Fruit fly (Drosophila melanogaster): ENCODE data around the gene Fatp1.

DNA sequence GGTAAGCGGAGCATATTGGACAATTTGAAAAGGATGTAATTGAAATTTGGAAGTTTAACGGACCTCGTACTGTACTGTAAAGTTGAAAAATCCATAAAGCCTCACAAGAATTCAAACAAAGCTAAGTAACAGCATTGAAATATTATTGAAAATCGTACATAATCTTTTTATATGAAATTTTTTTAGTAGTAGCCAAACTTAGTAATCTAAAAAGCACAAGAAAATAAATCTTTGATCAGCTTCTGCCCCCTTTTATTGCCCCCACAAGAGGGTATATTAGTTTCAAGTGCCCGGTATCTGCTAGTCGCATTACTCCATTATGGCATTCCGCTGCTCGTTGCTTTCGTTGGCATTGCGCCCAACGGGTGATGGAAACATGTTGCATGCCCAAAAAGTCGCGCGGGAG, 50.1 kb downstream of the Fatp1 start:
- TF ChIP-seq ttk (optimal IDR thresholded peaks at IDR 0.05) (no peak), h (optimal IDR thresholded peaks at IDR 0.05) (no peak), insv (optimal IDR thresholded peaks at IDR 0.05) (no peak), psq (optimal IDR thresholded peaks at IDR 0.05) (no peak)
